Fruit fly (Drosophila melanogaster) whole organism, pupa: ENCODE measurements around the gene CG2201.

Experiments
- CG10348 ChIP-seq: fragments of 200-800 bp; sonication (Bioruptor generic); IDR thresholded peaks from 2 replicates; pipeline ENCODE4 v1.3.6; 2022; ENCODE audit warnings: missing biosample characterization, missing genetic modification characterization
- CG12605 ChIP-seq: fragments of 200-800 bp; sonication (Bioruptor generic); IDR thresholded peaks from 2 replicates; pipeline ENCODE4 v1.3.6; 2022; ENCODE audit warnings: missing biosample characterization, missing genetic modification characterization
- CG13204 ChIP-seq: fragments of 200-800 bp; sonication (Bioruptor generic); optimal IDR thresholded peaks from 2 replicates; lab custom pipeline; 2018; ENCODE audit warnings: missing biosample characterization, mild to moderate bottlenecking, missing genetic modification characterization, moderate library complexity
- CG14655 ChIP-seq: fragments of 200-800 bp; sonication (Bioruptor generic); optimal IDR thresholded peaks from 3 replicates; lab custom pipeline; 2017; ENCODE audit warnings: mild to moderate bottlenecking, missing biosample characterization, missing genetic modification reagents, missing genetic modification characterization
- CG15710 ChIP-seq: fragments of 200-800 bp; sonication (Bioruptor generic); optimal IDR thresholded peaks from 2 replicates; lab custom pipeline; 2018; ENCODE audit warnings: missing biosample characterization, mild to moderate bottlenecking, missing genetic modification characterization, moderate library complexity
- CG17806 ChIP-seq: fragments of 200-800 bp; sonication (Bioruptor generic); optimal IDR thresholded peaks from 2 replicates; lab custom pipeline; 2018; ENCODE audit warnings: missing biosample characterization, mild to moderate bottlenecking, missing genetic modification characterization, moderate library complexity
- CG32121 ChIP-seq: fragments of 200-800 bp; sonication (Bioruptor generic); IDR thresholded peaks from 2 replicates; pipeline ENCODE4 v1.3.6; 2022; ENCODE audit warnings: missing biosample characterization, missing genetic modification characterization
- CG34367 ChIP-seq: fragments of 200-800 bp; sonication (Bioruptor generic); optimal IDR thresholded peaks from 2 replicates; lab custom pipeline; 2018; ENCODE audit warnings: missing biosample characterization, mild to moderate bottlenecking, missing genetic modification characterization
- CG4496 ChIP-seq: fragments of 200-800 bp; sonication (Bioruptor generic); IDR thresholded peaks from 3 replicates; pipeline ENCODE4 v1.3.6; 2022; ENCODE audit warnings: missing biosample characterization, missing genetic modification characterization
- CG8159 ChIP-seq: fragments of 200-800 bp; sonication (Bioruptor generic); optimal IDR thresholded peaks from 3 replicates; lab custom pipeline; 2018; ENCODE audit warnings: missing biosample characterization, mild to moderate bottlenecking, missing genetic modification characterization, moderate library complexity
- CG8301 ChIP-seq: fragments of 200-800 bp; sonication (Bioruptor generic); optimal IDR thresholded peaks from 2 replicates; lab custom pipeline; 2018; ENCODE audit warnings: missing biosample characterization, mild to moderate bottlenecking, missing genetic modification characterization
- CG9948 ChIP-seq: fragments of 200-800 bp; sonication (Bioruptor generic); optimal IDR thresholded peaks from 2 replicates; lab custom pipeline; 2018; ENCODE audit warnings: missing biosample characterization, mild to moderate bottlenecking, missing genetic modification characterization, moderate library complexity
- D1 ChIP-seq: fragments of 200-800 bp; sonication (Bioruptor generic); optimal IDR thresholded peaks from 2 replicates; lab custom pipeline; 2018; ENCODE audit warnings: missing biosample characterization, mild to moderate bottlenecking, missing genetic modification characterization, moderate library complexity
- EcR ChIP-seq: fragments of 200-800 bp; sonication (Bioruptor generic); optimal IDR thresholded peaks from 3 replicates; lab custom pipeline; 2019; ENCODE audit warnings: missing biosample characterization, missing genetic modification characterization, mild to moderate bottlenecking, moderate library complexity, missing genetic modification reagents
- Ets98B ChIP-seq: fragments of 200-800 bp; sonication (Bioruptor generic); IDR thresholded peaks from 2 replicates; pipeline ENCODE4 v1.3.6; 2022; ENCODE audit warnings: missing biosample characterization, missing genetic modification characterization
- Pif1A ChIP-seq: fragments of 200-800 bp; sonication (Bioruptor generic); optimal IDR thresholded peaks from 3 replicates; lab custom pipeline; 2016; ENCODE audit warnings: missing biosample characterization, missing genetic modification characterization
- Pif1B ChIP-seq: fragments of 200-800 bp; sonication (Bioruptor generic); optimal IDR thresholded peaks from 3 replicates; lab custom pipeline; 2016; ENCODE audit warnings: missing biosample characterization, missing genetic modification characterization
- Snoo ChIP-seq: fragments of 200-800 bp; sonication (Bioruptor generic); optimal IDR thresholded peaks from 3 replicates; lab custom pipeline; 2017; ENCODE audit warnings: missing biosample characterization, mild to moderate bottlenecking, missing genetic modification characterization, inconsistent platforms
- fd96Ca ChIP-seq: fragments of 200-800 bp; sonication (Bioruptor generic); IDR thresholded peaks from 3 replicates; pipeline ENCODE4 v1.3.6; 2022; ENCODE audit warnings: missing biosample characterization, missing genetic modification characterization
- gl ChIP-seq: fragments of 200-800 bp; sonication (Bioruptor generic); optimal IDR thresholded peaks from 2 replicates; lab custom pipeline; 2018; ENCODE audit warnings: missing biosample characterization, mild to moderate bottlenecking, missing genetic modification characterization
- rn ChIP-seq: fragments of 200-800 bp; sonication (Bioruptor generic); IDR thresholded peaks from 2 replicates; pipeline ENCODE4 v1.3.6; 2022; ENCODE audit warnings: missing biosample characterization, missing genetic modification characterization

Gene CG2201

DNA sequence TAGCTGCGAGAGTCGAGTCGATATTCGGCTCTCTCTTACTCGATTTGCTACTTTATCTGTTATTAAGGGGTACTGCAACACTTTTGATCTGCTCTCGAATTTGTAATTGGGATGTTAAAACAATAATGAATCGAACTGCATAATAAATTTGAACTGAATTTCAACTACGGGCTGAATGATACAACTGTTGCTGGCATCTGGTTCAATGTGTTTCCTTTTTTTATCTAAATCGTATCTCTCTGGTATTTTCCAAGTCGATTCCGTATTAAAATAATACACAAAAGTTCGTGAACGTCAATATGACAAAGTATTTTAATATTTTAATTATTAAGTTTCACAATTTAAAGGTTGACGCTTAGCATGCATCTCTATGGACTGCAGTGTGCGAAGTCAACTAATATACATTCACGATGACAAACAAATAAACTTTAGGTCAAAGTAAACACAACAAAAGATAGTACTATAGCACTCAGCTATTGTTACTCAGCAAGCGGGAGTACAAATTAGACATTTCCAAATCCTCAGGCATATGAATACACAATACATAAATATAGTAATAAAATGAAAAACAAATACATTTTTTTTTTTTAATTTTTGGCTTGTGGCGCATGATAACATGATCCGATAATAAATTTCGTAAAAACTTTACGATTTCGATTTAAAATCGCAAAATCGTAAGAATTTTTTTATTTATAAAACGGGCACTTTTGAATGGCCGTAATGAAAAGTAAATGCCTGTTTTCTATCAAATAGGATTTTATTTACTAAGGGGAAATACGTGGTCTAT lies at the start of gene CG2201:
Gene CG2201 (minus strand): TSS at position 396 of the 787 bp plus-strand sequence.
- TF ChIP-seq CG4496 (0 out of 3 replicates have a peak, but pooled peaks have one; percentile 17), Pif1A (GFP tag; lab: Kevin White, UChicago) (peak; percentile 0), Snoo (no peak), Ets98B (GFP tag; lab: Robert Waterston, UW) (peak; percentile 52; the same call in 1 of the 2 replicates), Pif1B (peak; percentile 29)

DNA sequence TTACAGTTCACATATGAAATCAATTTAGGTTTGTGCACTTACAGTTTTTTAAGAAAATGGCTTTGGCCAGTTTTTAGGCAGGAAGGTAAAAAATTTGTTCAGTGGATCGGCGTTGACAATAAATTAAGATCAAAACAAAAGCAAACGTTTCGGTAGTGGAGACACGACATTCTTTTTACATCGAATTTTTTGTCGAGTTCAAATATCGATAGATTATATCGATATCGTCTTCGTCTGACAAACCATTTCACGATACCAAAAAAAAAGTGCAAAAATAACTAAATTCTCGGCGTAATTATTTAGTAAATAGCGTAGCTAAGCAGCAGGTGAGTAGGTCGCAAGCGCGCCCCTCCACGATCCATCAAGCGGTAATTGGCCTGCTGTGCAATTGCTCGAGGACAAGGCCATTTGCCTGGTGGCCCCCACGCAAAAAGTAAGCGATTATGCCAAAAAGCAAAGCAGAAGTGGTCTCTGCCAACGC lies 34.7 kb upstream of the CG2201 start, which contains the start of gene Cul2:
Gene Cul2 (plus strand): TSS at position 207 of the 481 bp plus-strand sequence.
- TF ChIP-seq D1 (tag; lab: Kevin White, UChicago) = peak; percentile 1
- TF ChIP-seq Pif1A (GFP tag; lab: Kevin White, UChicago) = no peak
- TF ChIP-seq Snoo = peak; percentile 48

DNA sequence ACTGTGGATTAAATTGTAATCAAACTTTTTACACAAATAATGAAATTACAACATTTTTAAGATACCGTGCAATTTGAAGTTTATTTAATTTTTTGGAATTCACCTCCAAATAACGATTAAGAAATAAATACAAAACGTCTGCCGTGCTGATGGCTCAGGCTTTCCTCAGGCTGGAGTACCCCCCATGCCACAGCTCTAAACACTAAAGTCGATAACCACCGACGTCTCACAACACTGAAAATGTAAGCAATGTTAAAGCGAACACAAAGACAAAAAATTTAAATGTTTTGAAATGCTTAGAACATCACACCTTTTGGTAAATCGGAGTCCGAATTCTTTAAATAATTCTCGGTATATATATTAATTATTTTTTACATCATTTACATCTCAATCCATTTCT lies 33.5 kb upstream of the CG2201 start:
- TF ChIP-seq CG9948 (tag; lab: Kevin White, UChicago) (peak; percentile 28), gl (tag; lab: Kevin White, UChicago) (no peak), fd96Ca (GFP tag; lab: Robert Waterston, UW) (no peak), CG15710 (tag; lab: Kevin White, UChicago) (peak; percentile 30), CG8301 (peak; percentile 25), EcR (GFP tag; lab: Kevin White, UChicago) (no peak), CG14655 (GFP tag; lab: Kevin White, UChicago) (no peak), CG17806 (tag; lab: Kevin White, UChicago) (peak; percentile 38), rn (no peak), Snoo (no peak), CG12605 (GFP tag; lab: Robert Waterston, UW) (no peak), CG34367 (tag; lab: Kevin White, UChicago) (no peak), CG32121 (no peak), CG8159 (tag; lab: Kevin White, UChicago) (no peak), D1 (tag; lab: Kevin White, UChicago) (no peak), Ets98B (GFP tag; lab: Robert Waterston, UW) (no peak), CG4496 (no peak), Pif1A (GFP tag; lab: Kevin White, UChicago) (peak; percentile 68), Pif1B (peak; percentile 6), CG13204 (no peak), CG10348 (GFP tag; lab: Robert Waterston, UW) (no peak)

DNA sequence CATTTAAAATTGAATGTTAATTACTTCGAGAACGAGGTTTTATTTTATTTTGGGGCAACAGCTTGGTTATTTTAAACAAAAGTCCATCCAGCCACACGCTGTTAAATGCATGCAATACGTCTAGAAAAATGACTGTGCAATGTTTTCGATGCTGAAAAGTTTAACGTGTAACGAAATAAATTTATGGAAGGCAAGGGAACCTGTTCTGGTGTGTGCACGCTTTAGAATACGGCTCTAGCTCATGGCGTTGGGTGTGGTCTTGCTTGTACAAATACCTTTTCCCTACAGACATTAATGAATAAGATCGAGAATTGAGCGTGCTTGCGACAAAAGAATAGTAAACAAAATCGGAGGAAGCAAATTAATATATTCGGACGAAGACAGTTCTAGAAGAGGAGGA lies 24.9 kb upstream of the CG2201 start:
- TF ChIP-seq Snoo (no peak), D1 (tag; lab: Kevin White, UChicago) (no peak), CG4496 (no peak), Pif1B (no peak), CG14655 (GFP tag; lab: Kevin White, UChicago) (no peak), EcR (GFP tag; lab: Kevin White, UChicago) (no peak), CG15710 (tag; lab: Kevin White, UChicago) (no peak), CG8159 (tag; lab: Kevin White, UChicago) (no peak), CG13204 (no peak), CG17806 (tag; lab: Kevin White, UChicago) (no peak), Ets98B (GFP tag; lab: Robert Waterston, UW) (no peak)

DNA sequence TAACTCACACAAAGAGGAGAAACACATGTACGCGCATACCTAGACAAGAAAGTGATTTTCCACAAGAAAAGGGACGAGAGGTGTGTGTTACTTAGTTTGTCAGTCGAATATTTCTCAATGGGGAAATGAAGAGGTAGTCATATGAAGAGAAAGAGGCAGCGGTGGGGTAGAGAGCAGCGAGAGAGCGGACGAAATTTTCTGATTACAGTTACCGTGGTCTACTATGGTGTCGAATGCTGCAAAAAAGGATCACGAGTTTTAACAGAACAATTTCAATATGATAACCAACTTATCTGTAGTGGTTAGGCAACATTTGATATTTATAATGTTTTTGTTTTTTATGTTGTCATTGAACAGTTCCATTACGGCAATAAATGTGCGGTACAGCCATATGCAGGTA lies 9.0 kb upstream of the CG2201 start:
- TF ChIP-seq Pif1A (GFP tag; lab: Kevin White, UChicago) (no peak), CG15710 (tag; lab: Kevin White, UChicago) (no peak), CG32121 (no peak), CG14655 (GFP tag; lab: Kevin White, UChicago) (no peak), gl (tag; lab: Kevin White, UChicago) (no peak)

DNA sequence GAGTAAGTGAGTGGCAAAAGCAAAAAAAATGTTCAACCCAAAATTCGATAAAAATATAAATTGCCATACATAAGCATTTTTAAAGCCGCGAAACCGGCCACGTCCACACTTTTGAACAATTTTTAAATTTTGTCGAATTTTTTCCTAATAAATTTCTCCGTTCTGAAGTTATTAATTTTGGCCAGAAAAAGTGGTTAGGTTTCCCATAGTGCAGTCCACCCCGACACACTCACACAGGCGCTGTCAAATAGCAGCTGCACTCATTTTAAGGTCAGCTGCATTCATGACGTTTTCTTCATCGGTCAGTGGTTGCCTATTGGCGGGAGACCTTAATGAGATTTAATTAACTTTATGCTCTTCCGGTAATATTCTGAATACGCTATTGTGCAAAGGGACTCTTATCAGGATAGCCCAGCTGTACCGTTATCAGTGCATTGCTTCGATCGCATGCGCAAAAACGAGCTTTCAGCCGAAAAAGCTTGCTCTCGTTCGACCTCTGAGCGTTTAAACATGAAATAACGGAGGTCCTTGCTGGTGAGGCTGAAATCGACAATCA lies 8.2 kb upstream of the CG2201 start, which contains the start of gene Ac3:
Gene Ac3 (plus strand): TSS at position 556 of the 556 bp plus-strand sequence.
- TF ChIP-seq D1 (tag; lab: Kevin White, UChicago) = peak; percentile 28
- TF ChIP-seq CG9948 (tag; lab: Kevin White, UChicago) = no peak

DNA sequence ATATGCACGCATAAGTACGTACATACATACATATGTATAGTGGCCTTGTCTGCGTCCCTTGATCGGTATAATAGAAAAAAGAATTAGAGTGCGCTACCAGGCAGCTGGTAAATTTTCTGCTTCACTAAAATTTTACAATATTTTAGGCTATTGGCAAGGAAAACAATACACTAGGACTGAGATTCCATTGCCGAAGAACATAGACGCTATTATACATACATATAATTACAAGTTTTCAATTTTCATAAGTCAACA lies 6.6 kb upstream of the CG2201 start:
- TF ChIP-seq fd96Ca (GFP tag; lab: Robert Waterston, UW) = no peak
- TF ChIP-seq D1 (tag; lab: Kevin White, UChicago) = no peak
- TF ChIP-seq Pif1A (GFP tag; lab: Kevin White, UChicago) = no peak
- no peak for TF ChIP-seq EcR (GFP tag; lab: Kevin White, UChicago)
- no peak for TF ChIP-seq CG8159 (tag; lab: Kevin White, UChicago)
- TF ChIP-seq Snoo = no peak
- TF ChIP-seq rn = no peak
- no peak for TF ChIP-seq CG17806 (tag; lab: Kevin White, UChicago)
